Worm (Caenorhabditis elegans) whole organism, midembryonic: ENCODE measurements around the gene Y66A7A.4.

Experiments
- T22C8.4 ChIP-seq: fragments of 200-800 bp; sonication (Bioruptor generic); IDR thresholded peaks from 2 replicates; pipeline ENCODE4 v1.3.6; 2022; ENCODE audit warnings: missing genetic modification characterization, missing compliant biosample characterization
- cog-1 ChIP-seq: sonication (generic microtip); optimal IDR thresholded peaks from 2 replicates; lab custom pipeline; 2016; ENCODE audit warnings: missing genetic modification characterization, missing compliant biosample characterization
- flt-1 ChIP-seq: fragments of 200-800 bp; sonication (Bioruptor generic); IDR thresholded peaks from 2 replicates; pipeline ENCODE4 v1.3.6; 2022; ENCODE audit warnings: missing genetic modification characterization, missing compliant biosample characterization
- klf-2 ChIP-seq: fragments of 200-800 bp; sonication (Bioruptor generic); conservative IDR thresholded peaks from 2 replicates; pipeline ENCODE4 v1.3.6; 2022; ENCODE audit warnings: missing genetic modification reagents, missing genetic modification characterization, missing compliant biosample characterization
- med-1 ChIP-seq: sonication (generic microtip); optimal IDR thresholded peaks from 2 replicates; lab custom pipeline; 2017; ENCODE audit warnings: missing genetic modification characterization, mild to moderate bottlenecking, missing compliant biosample characterization, antibody characterized with exemption, missing genetic modification reagents; ENCODE audit not compliant: insufficient read depth
- ref-1 ChIP-seq: fragments of 200-800 bp; sonication (Bioruptor generic); conservative IDR thresholded peaks from 2 replicates; pipeline ENCODE4 v1.3.6; 2022; ENCODE audit warnings: missing genetic modification reagents, missing genetic modification characterization, missing compliant biosample characterization
- tab-1 ChIP-seq: fragments of 200-800 bp; sonication (Bioruptor generic); IDR thresholded peaks from 2 replicates; pipeline ENCODE4 v1.3.6; 2022; ENCODE audit warnings: missing genetic modification characterization, missing compliant biosample characterization
- ztf-23 ChIP-seq: fragments of 200-800 bp; sonication (Bioruptor generic); IDR thresholded peaks from 2 replicates; pipeline ENCODE4 v1.3.6; 2022; ENCODE audit warnings: missing genetic modification reagents, missing genetic modification characterization, missing compliant biosample characterization
- ztf-29 ChIP-seq: fragments of 200-800 bp; sonication (Bioruptor generic); IDR thresholded peaks from 2 replicates; pipeline ENCODE4 v1.3.6; 2022; ENCODE audit warnings: missing genetic modification reagents, missing genetic modification characterization, missing compliant biosample characterization

- TF ChIP-seq flt-1 (GFP tag; lab: Robert Waterston, UW) (no peak), med-1 (no peak), ztf-29 (GFP tag; lab: Robert Waterston, UW) (no peak), ref-1 (no peak), T22C8.4 (GFP tag; lab: Robert Waterston, UW) (no peak), tab-1 (GFP tag; lab: Robert Waterston, UW) (no peak), klf-2 (GFP tag; lab: Robert Waterston, UW) (no peak), ztf-23 (GFP tag; lab: Robert Waterston, UW) (no peak), cog-1 (no peak)
These were observed 12.5 kb downstream of the Y66A7A.4 start, which contains the start of gene gly-8 for ce11 chrIII:11624838-11625292.
